Fruit fly (Drosophila melanogaster) whole organism, embryonic: ENCODE data around the gene Vav.

Experiments
- Ada2b ChIP-seq: fragments of 200-800 bp; sonication (Bioruptor generic); IDR thresholded peaks from 2 replicates; pipeline ENCODE4 v1.3.6; 2022; ENCODE audit warnings: missing biosample characterization, missing genetic modification characterization
- Asciz ChIP-seq: fragments of 200-800 bp; sonication (Bioruptor generic); optimal IDR thresholded peaks from 2 replicates; lab custom pipeline; 2017; ENCODE audit warnings: missing biosample characterization, mild to moderate bottlenecking, missing genetic modification characterization, missing genetic modification reagents
- CG10462 ChIP-seq: fragments of 200-800 bp; sonication (Bioruptor generic); optimal IDR thresholded peaks from 2 replicates; lab custom pipeline; 2016; ENCODE audit warnings: missing biosample characterization, missing genetic modification characterization
- CG10979 ChIP-seq: fragments of 200-800 bp; sonication (Bioruptor generic); optimal IDR thresholded peaks from 2 replicates; lab custom pipeline; 2018; ENCODE audit warnings: missing biosample characterization, mild to moderate bottlenecking, missing genetic modification characterization, moderate library complexity
- CG11456 ChIP-seq: fragments of 200-800 bp; sonication (Bioruptor generic); IDR thresholded peaks from 3 replicates; pipeline ENCODE4 v1.3.6; 2022; ENCODE audit warnings: missing biosample characterization, missing genetic modification characterization
- CG12659 ChIP-seq: fragments of 200-800 bp; sonication (Bioruptor generic); optimal IDR thresholded peaks from 3 replicates; lab custom pipeline; 2017; ENCODE audit warnings: mild to moderate bottlenecking, missing biosample characterization, missing genetic modification reagents, missing genetic modification characterization
- CG15696 ChIP-seq: fragments of 200-800 bp; sonication (Bioruptor generic); optimal IDR thresholded peaks from 2 replicates; lab custom pipeline; 2019; ENCODE audit warnings: missing biosample characterization, mild to moderate bottlenecking, missing genetic modification characterization, moderate library complexity
- CG16863 ChIP-seq: fragments of 200-800 bp; sonication (Bioruptor generic); optimal IDR thresholded peaks from 3 replicates; lab custom pipeline; 2016; ENCODE audit warnings: missing biosample characterization, missing genetic modification characterization
- CG17359 ChIP-seq: fragments of 200-800 bp; sonication (Bioruptor generic); optimal IDR thresholded peaks from 3 replicates; lab custom pipeline; 2018; ENCODE audit warnings: missing biosample characterization, mild to moderate bottlenecking, missing genetic modification characterization, moderate library complexity
- CG18262 ChIP-seq: fragments of 200-800 bp; optimal IDR thresholded peaks from 3 replicates; lab custom pipeline; 2019; ENCODE audit warnings: missing biosample characterization, mild to moderate bottlenecking, missing genetic modification characterization, moderate library complexity
- CG18476 ChIP-seq: fragments of 200-800 bp; sonication (Bioruptor generic); optimal IDR thresholded peaks from 2 replicates; lab custom pipeline; 2016; ENCODE audit warnings: missing biosample characterization, mild to moderate bottlenecking, missing genetic modification characterization
- CG2129 ChIP-seq: fragments of 200-800 bp; sonication (Bioruptor generic); IDR thresholded peaks from 2 replicates; pipeline ENCODE4 v1.3.6; 2022; ENCODE audit warnings: missing biosample characterization, missing genetic modification characterization; ENCODE audit not compliant: partially characterized antibody
- CG2199 ChIP-seq: fragments of 200-800 bp; sonication (Bioruptor generic); IDR thresholded peaks from 3 replicates; pipeline ENCODE4 v1.3.6; 2022; ENCODE audit warnings: missing biosample characterization, missing genetic modification characterization
- CG2712 ChIP-seq: fragments of 200-800 bp; optimal IDR thresholded peaks from 3 replicates; lab custom pipeline; 2019; ENCODE audit warnings: missing biosample characterization, mild to moderate bottlenecking, missing genetic modification characterization, moderate library complexity
- CG33557 ChIP-seq: fragments of 200-800 bp; sonication (Bioruptor generic); optimal IDR thresholded peaks from 2 replicates; lab custom pipeline; 2019; ENCODE audit warnings: missing biosample characterization, mild to moderate bottlenecking, missing genetic modification characterization, moderate library complexity
- CG34422 ChIP-seq: fragments of 200-800 bp; sonication (Bioruptor generic); IDR thresholded peaks from 3 replicates; pipeline ENCODE4 v1.3.6; 2022; ENCODE audit warnings: missing biosample characterization, missing genetic modification characterization
- CG3995 ChIP-seq: fragments of 200-800 bp; sonication (Bioruptor generic); optimal IDR thresholded peaks from 3 replicates; lab custom pipeline; 2016; ENCODE audit warnings: missing biosample characterization, missing genetic modification characterization
- CG6272 ChIP-seq: fragments of 200-800 bp; sonication (Bioruptor generic); IDR thresholded peaks from 2 replicates; pipeline ENCODE4 v1.3.6; 2022; ENCODE audit warnings: missing biosample characterization, missing genetic modification characterization
- CG8359 ChIP-seq: fragments of 200-800 bp; sonication (Bioruptor generic); optimal IDR thresholded peaks from 2 replicates; lab custom pipeline; 2017; ENCODE audit warnings: missing biosample characterization, mild to moderate bottlenecking, missing genetic modification characterization, borderline replicate concordance
- CG8388 ChIP-seq: fragments of 200-800 bp; sonication (Bioruptor generic); optimal IDR thresholded peaks from 2 replicates; lab custom pipeline; 2019; ENCODE audit warnings: missing biosample characterization, mild to moderate bottlenecking, missing genetic modification characterization, moderate library complexity
- D19B ChIP-seq: fragments of 200-800 bp; sonication (Bioruptor generic); optimal IDR thresholded peaks from 2 replicates; lab custom pipeline; 2017; ENCODE audit warnings: missing biosample characterization, mild to moderate bottlenecking, missing genetic modification characterization
- Deaf1 ChIP-seq: fragments of 200-800 bp; optimal IDR thresholded peaks from 3 replicates; lab custom pipeline; 2019; ENCODE audit warnings: missing biosample characterization, mild to moderate bottlenecking, missing genetic modification characterization, moderate library complexity
- Fer3 ChIP-seq: fragments of 200-800 bp; sonication (Bioruptor generic); optimal IDR thresholded peaks from 2 replicates; lab custom pipeline; 2018; ENCODE audit warnings: missing biosample characterization, mild to moderate bottlenecking, missing genetic modification characterization, moderate library complexity
- H15 ChIP-seq: fragments of 200-800 bp; sonication (Bioruptor generic); IDR thresholded peaks from 3 replicates; pipeline ENCODE4 v1.3.6; 2022; ENCODE audit warnings: missing biosample characterization, missing genetic modification characterization
- Hr39 ChIP-seq: fragments of >200 bp; optimal IDR thresholded peaks from 2 replicates; lab custom pipeline; 2017
- Hr51 ChIP-seq, 2 experiments: fragments of 200-800 bp; sonication (Bioruptor generic); optimal IDR thresholded peaks; 2 replicates in 1 of 2; 3 replicates in 1 of 2; lab custom pipeline; 2016 to 2018; ENCODE audit warnings: missing biosample characterization in 2 of 2, missing genetic modification characterization in 2 of 2, mild to moderate bottlenecking in 1 of 2, moderate library complexity in 1 of 2
- Kr ChIP-seq: fragments of 200-800 bp; sonication (Bioruptor generic); optimal IDR thresholded peaks from 2 replicates; lab custom pipeline; 2017; ENCODE audit warnings: missing biosample characterization, mild to moderate bottlenecking, missing genetic modification characterization
- Lim3 ChIP-seq: fragments of 200-800 bp; sonication (Bioruptor generic); IDR thresholded peaks from 2 replicates; pipeline ENCODE4 v1.3.6; 2022; ENCODE audit warnings: missing biosample characterization, missing genetic modification characterization
- Meics ChIP-seq: fragments of 200-800 bp; sonication (Bioruptor generic); optimal IDR thresholded peaks from 2 replicates; lab custom pipeline; 2017; ENCODE audit warnings: missing biosample characterization, mild to moderate bottlenecking, missing genetic modification characterization
- NC2β ChIP-seq: fragments of 200-800 bp; sonication (Bioruptor generic); optimal IDR thresholded peaks from 2 replicates; lab custom pipeline; 2016; ENCODE audit warnings: missing biosample characterization, missing genetic modification characterization
- Poxn ChIP-seq: fragments of 200-800 bp; sonication (Bioruptor generic); IDR thresholded peaks from 2 replicates; pipeline ENCODE4 v1.3.6; 2022; ENCODE audit warnings: missing biosample characterization, missing genetic modification characterization
- Scr ChIP-seq: fragments of 200-800 bp; sonication (Bioruptor generic); IDR thresholded peaks from 2 replicates; pipeline ENCODE4 v1.3.6; 2022; ENCODE audit warnings: missing biosample characterization, missing genetic modification characterization; ENCODE audit not compliant: partially characterized antibody
- Sin3A ChIP-seq: fragments of >200 bp; optimal IDR thresholded peaks from 2 replicates; lab custom pipeline; 2018
- Sry-δ ChIP-seq: fragments of 200-800 bp; sonication (Bioruptor generic); optimal IDR thresholded peaks from 2 replicates; lab custom pipeline; 2016; ENCODE audit warnings: missing biosample characterization, missing genetic modification characterization
- TFAM ChIP-seq: fragments of 200-800 bp; sonication (Bioruptor generic); optimal IDR thresholded peaks from 2 replicates; lab custom pipeline; 2017; ENCODE audit warnings: missing biosample characterization, missing genetic modification characterization, inconsistent platforms
- bsh ChIP-seq, 2 experiments: fragments of 200-800 bp; sonication (Bioruptor generic); optimal IDR thresholded peaks; 2 replicates each; lab custom pipeline; 2017 to 2018; ENCODE audit warnings: mild to moderate bottlenecking in 2 of 2, missing biosample characterization in 2 of 2, missing genetic modification characterization in 2 of 2, moderate library complexity in 1 of 2
- cad ChIP-seq: fragments of >200 bp; optimal IDR thresholded peaks from 2 replicates; lab custom pipeline; 2017; ENCODE audit warnings: missing biosample characterization, missing genetic modification characterization
- chinmo ChIP-seq: fragments of 200-800 bp; sonication (Bioruptor generic); IDR thresholded peaks from 4 replicates; pipeline ENCODE4 v1.3.6; 2022; ENCODE audit warnings: missing biosample characterization, missing genetic modification characterization; ENCODE audit not compliant: partially characterized antibody
- dan ChIP-seq: fragments of 200-800 bp; sonication (Bioruptor generic); IDR thresholded peaks from 2 replicates; pipeline ENCODE4 v1.3.6; 2022; ENCODE audit warnings: missing biosample characterization, missing genetic modification characterization
- dimm ChIP-seq: fragments of 200-800 bp; sonication (Bioruptor generic); IDR thresholded peaks from 2 replicates; pipeline ENCODE4 v1.3.6; 2022; ENCODE audit warnings: missing biosample characterization, missing genetic modification characterization
- emc ChIP-seq: fragments of 200-800 bp; sonication (Bioruptor generic); optimal IDR thresholded peaks from 2 replicates; lab custom pipeline; 2016; ENCODE audit warnings: missing biosample characterization, missing genetic modification characterization
- fd3F ChIP-seq: fragments of 200-800 bp; sonication (Bioruptor generic); optimal IDR thresholded peaks from 2 replicates; lab custom pipeline; 2018; ENCODE audit warnings: missing biosample characterization, mild to moderate bottlenecking, missing genetic modification characterization, moderate library complexity
- insv ChIP-seq, 2 experiments: fragments of 200-800 bp; sonication (Bioruptor generic); optimal IDR thresholded peaks; 3 replicates each; lab custom pipeline; 2016 to 2018; ENCODE audit warnings: missing biosample characterization in 2 of 2, missing genetic modification characterization in 2 of 2
- lbe ChIP-seq: fragments of 200-800 bp; sonication (Bioruptor generic); optimal IDR thresholded peaks from 2 replicates; lab custom pipeline; 2016; ENCODE audit warnings: missing biosample characterization, mild to moderate bottlenecking, missing genetic modification characterization
- mam ChIP-seq: fragments of 200-800 bp; sonication (Bioruptor generic); optimal IDR thresholded peaks from 3 replicates; lab custom pipeline; 2016; ENCODE audit warnings: missing biosample characterization, missing genetic modification characterization
- nau ChIP-seq: fragments of 200-800 bp; sonication (Bioruptor generic); optimal IDR thresholded peaks from 3 replicates; lab custom pipeline; 2017; ENCODE audit warnings: missing biosample characterization, mild to moderate bottlenecking, missing genetic modification characterization, missing genetic modification reagents
- pum ChIP-seq: fragments of 200-800 bp; sonication (Bioruptor generic); optimal IDR thresholded peaks from 2 replicates; lab custom pipeline; 2016; ENCODE audit warnings: missing biosample characterization, missing genetic modification characterization
- stc ChIP-seq: fragments of 200-800 bp; sonication (Bioruptor generic); IDR thresholded peaks from 2 replicates; pipeline ENCODE4 v1.3.6; 2022; ENCODE audit warnings: missing biosample characterization, missing genetic modification characterization
- ttk ChIP-seq: fragments of 200-800 bp; sonication (Bioruptor generic); IDR thresholded peaks from 2 replicates; pipeline ENCODE4 v2.1.2; 2022; ENCODE audit warnings: missing biosample characterization, missing genetic modification characterization
- tup ChIP-seq: fragments of 200-800 bp; sonication (Bioruptor generic); optimal IDR thresholded peaks from 2 replicates; lab custom pipeline; 2016; ENCODE audit warnings: missing biosample characterization, mild to moderate bottlenecking, missing genetic modification characterization, moderate library complexity
- zf30C ChIP-seq: fragments of 200-800 bp; sonication (Bioruptor generic); optimal IDR thresholded peaks from 3 replicates; lab custom pipeline; 2018; ENCODE audit warnings: missing biosample characterization, mild to moderate bottlenecking, missing genetic modification characterization
- zfh2 ChIP-seq: fragments of 200-800 bp; sonication (Bioruptor generic); optimal IDR thresholded peaks from 2 replicates; lab custom pipeline; 2016; ENCODE audit warnings: missing biosample characterization, missing genetic modification characterization

Gene Vav

DNA sequence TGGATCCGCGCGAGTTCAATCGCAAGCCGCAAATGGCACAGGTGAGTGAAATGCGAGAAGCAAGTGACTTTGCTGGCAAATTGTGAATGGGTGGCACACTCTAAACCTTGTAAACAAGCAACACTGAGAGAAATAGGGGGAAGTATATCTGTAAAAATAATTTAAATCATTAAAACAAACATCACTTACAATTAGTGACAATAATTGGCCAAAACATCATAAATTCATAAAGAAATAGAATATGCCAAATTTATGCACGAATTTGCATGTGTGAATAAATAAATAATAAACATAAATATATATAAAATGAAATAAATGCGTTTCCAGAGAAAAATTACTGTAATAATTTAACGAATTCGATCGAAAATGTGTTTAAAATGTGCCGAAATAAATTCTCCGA is 933 bp downstream of the Vav start (continued):
- TF ChIP-seq zfh2 (GFP tag; lab: Kevin White, UChicago) (no peak), Sry-δ (no peak), CG2199 (GFP tag; lab: Robert Waterston, UW) (no peak), mam (GFP tag; lab: Kevin White, UChicago) (no peak), CG12659 (GFP tag; lab: Kevin White, UChicago) (no peak), tup (no peak), CG17359 (tag; lab: Kevin White, UChicago) (peak; percentile 49), TFAM (GFP tag; lab: Kevin White, UChicago) (no peak), CG2129 (no peak), CG15696 (tag; lab: Kevin White, UChicago) (no peak), Meics (GFP tag; lab: Kevin White, UChicago) (peak; percentile 21), fd3F (GFP tag; lab: Kevin White, UChicago) (no peak), CG10462 (GFP tag; lab: Kevin White, UChicago) (no peak), Ada2b (GFP tag; lab: Robert Waterston, UW) (no peak), H15 (GFP tag; lab: Robert Waterston, UW) (no peak), insv (GFP tag; optimal IDR thresholded peaks at IDR 0.05; lab: Kevin White, UChicago) (no peak), Hr51 (GFP tag; optimal IDR thresholded peaks at IDR 0.05; lab: Kevin White, UChicago) (no peak), ttk (GFP tag; lab: Robert Waterston, UW) (no peak), stc (0 out of 2 replicates have a peak, but pooled peaks have one; percentile 22), Kr (GFP tag; lab: Kevin White, UChicago) (no peak), CG16863 (GFP tag; lab: Kevin White, UChicago) (no peak), CG11456 (GFP tag; lab: Robert Waterston, UW) (no peak), CG18262 (tag; lab: Kevin White, UChicago) (peak; percentile 47), lbe (GFP tag; lab: Kevin White, UChicago) (no peak), NC2β (GFP tag; lab: Kevin White, UChicago) (no peak), bsh (GFP tag; optimal IDR thresholded peaks at IDR 0.05; lab: Kevin White, UChicago) (peak in 1 of 2 experiments; percentile 6), Poxn (GFP tag; lab: Robert Waterston, UW) (no peak), Sin3A (lab: Kevin White, UChicago) (no peak), Scr (no peak), CG18476 (no peak), CG10979 (tag; lab: Kevin White, UChicago) (peak; percentile 25), nau (GFP tag; lab: Kevin White, UChicago) (no peak), Deaf1 (tag; lab: Kevin White, UChicago) (no peak), CG34422 (no peak), Hr39 (no peak), Asciz (GFP tag; lab: Kevin White, UChicago) (no peak), CG3995 (GFP tag; lab: Kevin White, UChicago) (no peak), CG2712 (tag; lab: Kevin White, UChicago) (peak; percentile 52), D19B (no peak), dimm (GFP tag; lab: Robert Waterston, UW) (no peak), CG8388 (GFP tag; lab: Kevin White, UChicago) (no peak), dan (no peak), chinmo (GFP tag; lab: Robert Waterston, UW) (no peak), CG8359 (GFP tag; lab: Kevin White, UChicago) (no peak), Lim3 (GFP tag; lab: Robert Waterston, UW) (no peak), CG33557 (GFP tag; lab: Kevin White, UChicago) (no peak), emc (GFP tag; lab: Kevin White, UChicago) (no peak), pum (GFP tag; lab: Kevin White, UChicago) (no peak), Fer3 (peak; percentile 13), CG6272 (GFP tag; lab: Robert Waterston, UW) (no peak), zf30C (GFP tag; lab: Kevin White, UChicago) (peak; percentile 14), cad (GFP tag; lab: Kevin White, UChicago) (no peak)
